Worm (Caenorhabditis elegans) whole organism, mixed stage, embryonic: Measurements from ENCODE around the gene sqv-1.

Experiments used
- M03D4.4 ChIP-seq: sonication (generic microtip); optimal IDR thresholded peaks from 2 replicates; lab custom pipeline; 2017; ENCODE audit warnings: mild to moderate bottlenecking, missing genetic modification characterization, missing compliant biosample characterization
- bed-3 ChIP-seq: fragments of 200-800 bp; sonication (Bioruptor generic); optimal IDR thresholded peaks from 3 replicates; lab custom pipeline; 2018; ENCODE audit warnings: mild to moderate bottlenecking, missing genetic modification characterization, moderate library complexity, missing compliant biosample characterization
- blmp-1 ChIP-seq: fragments of 150-350 bp; optimal IDR thresholded peaks from 2 replicates; lab custom pipeline; 2014; ENCODE audit warnings: missing biosample characterization, missing genetic modification characterization
- ceh-39 ChIP-seq: fragments of 150-350 bp; optimal IDR thresholded peaks from 2 replicates; lab custom pipeline; 2014; ENCODE audit warnings: missing biosample characterization, missing genetic modification characterization
- ceh-43 ChIP-seq: fragments of 200-800 bp; sonication (Bioruptor generic); optimal IDR thresholded peaks from 2 replicates; lab custom pipeline; 2018; ENCODE audit warnings: mild to moderate bottlenecking, missing genetic modification characterization, moderate library complexity, missing compliant biosample characterization
- ceh-83 ChIP-seq: fragments of 200-800 bp; sonication (Bioruptor generic); optimal IDR thresholded peaks from 2 replicates; lab custom pipeline; 2018; ENCODE audit warnings: mild to moderate bottlenecking, missing genetic modification characterization, missing compliant biosample characterization
- ces-1 ChIP-seq: fragments of 150-350 bp; optimal IDR thresholded peaks from 2 replicates; lab custom pipeline; 2014; ENCODE audit warnings: missing biosample characterization, missing genetic modification reagents, missing genetic modification characterization
- cnd-1 ChIP-seq: fragments of 200-800 bp; sonication (Bioruptor generic); optimal IDR thresholded peaks from 2 replicates; lab custom pipeline; 2018; ENCODE audit warnings: mild to moderate bottlenecking, missing genetic modification characterization, missing compliant biosample characterization
- drap-1 ChIP-seq: fragments of 200-800 bp; sonication (Bioruptor generic); optimal IDR thresholded peaks from 3 replicates; lab custom pipeline; 2018; ENCODE audit warnings: mild to moderate bottlenecking, missing genetic modification characterization, missing compliant biosample characterization
- elt-1 ChIP-seq: sonication (generic microtip); optimal IDR thresholded peaks from 2 replicates; lab custom pipeline; 2017; ENCODE audit warnings: missing genetic modification characterization, mild to moderate bottlenecking, missing compliant biosample characterization, antibody characterized with exemption, moderate library complexity, borderline replicate concordance; ENCODE audit not compliant: insufficient read depth
- elt-3 ChIP-seq: fragments of 150-350 bp; optimal IDR thresholded peaks from 2 replicates; lab custom pipeline; 2014; ENCODE audit warnings: missing biosample characterization, missing genetic modification characterization
- flh-1 ChIP-seq: fragments of 200-800 bp; sonication (Bioruptor generic); optimal IDR thresholded peaks from 2 replicates; lab custom pipeline; 2018; ENCODE audit warnings: mild to moderate bottlenecking, missing genetic modification characterization, moderate library complexity, missing compliant biosample characterization
- ham-2 ChIP-seq: fragments of 200-800 bp; sonication (Bioruptor generic); optimal IDR thresholded peaks from 2 replicates; lab custom pipeline; 2018; ENCODE audit warnings: mild to moderate bottlenecking, missing genetic modification characterization, missing compliant biosample characterization
- hlh-1 ChIP-seq: fragments of 150-350 bp; optimal IDR thresholded peaks from 2 replicates; lab custom pipeline; 2014; ENCODE audit warnings: missing biosample characterization, missing genetic modification reagents, missing genetic modification characterization
- lin-13 ChIP-seq: fragments of 150-350 bp; optimal IDR thresholded peaks from 2 replicates; lab custom pipeline; 2014; ENCODE audit warnings: missing biosample characterization, missing genetic modification characterization
- lin-32 ChIP-seq: fragments of 200-800 bp; sonication (Bioruptor generic); optimal IDR thresholded peaks from 2 replicates; lab custom pipeline; 2018; ENCODE audit warnings: mild to moderate bottlenecking, missing genetic modification characterization, missing compliant biosample characterization
- lsy-2 ChIP-seq: fragments of 150-350 bp; optimal IDR thresholded peaks from 2 replicates; lab custom pipeline; 2014; ENCODE audit warnings: missing biosample characterization, missing genetic modification characterization
- mab-5 ChIP-seq: fragments of 150-350 bp; optimal IDR thresholded peaks from 2 replicates; lab custom pipeline; 2014; ENCODE audit warnings: missing biosample characterization, missing genetic modification characterization
- mep-1 ChIP-seq: fragments of 150-350 bp; optimal IDR thresholded peaks from 2 replicates; lab custom pipeline; 2017; ENCODE audit warnings: missing biosample characterization, missing genetic modification reagents, missing genetic modification characterization, inconsistent platforms
- mls-2 ChIP-seq: sonication (generic microtip); optimal IDR thresholded peaks from 2 replicates; lab custom pipeline; 2016; ENCODE audit warnings: mild to moderate bottlenecking, missing genetic modification characterization, moderate library complexity, missing compliant biosample characterization
- nhr-12 ChIP-seq: fragments of 150-350 bp; optimal IDR thresholded peaks from 2 replicates; lab custom pipeline; 2014; ENCODE audit warnings: missing biosample characterization, missing genetic modification characterization
- nhr-2 ChIP-seq: fragments of 150-350 bp; optimal IDR thresholded peaks from 2 replicates; lab custom pipeline; 2014; ENCODE audit warnings: missing biosample characterization, missing genetic modification characterization
- nhr-237 ChIP-seq: fragments of 150-350 bp; optimal IDR thresholded peaks from 2 replicates; lab custom pipeline; 2014; ENCODE audit warnings: missing biosample characterization, missing genetic modification characterization
- nhr-28 ChIP-seq: fragments of 150-350 bp; optimal IDR thresholded peaks from 2 replicates; lab custom pipeline; 2014; ENCODE audit warnings: missing biosample characterization, missing genetic modification characterization
- nhr-76 ChIP-seq: sonication (generic microtip); optimal IDR thresholded peaks from 2 replicates; lab custom pipeline; 2017; ENCODE audit warnings: missing biosample characterization, missing genetic modification characterization
- pha-4 ChIP-seq: fragments of 150-350 bp; optimal IDR thresholded peaks from 2 replicates; lab custom pipeline; 2018; ENCODE audit warnings: missing biosample characterization, missing genetic modification reagents, missing genetic modification characterization
- sem-2 ChIP-seq: fragments of 200-800 bp; sonication (Bioruptor generic); optimal IDR thresholded peaks from 2 replicates; lab custom pipeline; 2018; ENCODE audit warnings: mild to moderate bottlenecking, missing genetic modification characterization, missing compliant biosample characterization
- snpc-4 ChIP-seq: fragments of 150-350 bp; optimal IDR thresholded peaks from 2 replicates; lab custom pipeline; 2014; ENCODE audit warnings: missing biosample characterization, missing genetic modification characterization
- sptf-1 ChIP-seq: sonication (generic microtip); optimal IDR thresholded peaks from 2 replicates; lab custom pipeline; 2017; ENCODE audit warnings: mild to moderate bottlenecking, missing genetic modification characterization, moderate library complexity, missing compliant biosample characterization
- tbx-8 ChIP-seq: fragments of 200-800 bp; sonication (Bioruptor generic); optimal IDR thresholded peaks from 2 replicates; lab custom pipeline; 2018; ENCODE audit warnings: mild to moderate bottlenecking, missing genetic modification characterization, moderate library complexity, missing compliant biosample characterization
- unc-120 ChIP-seq: sonication (generic microtip); optimal IDR thresholded peaks from 2 replicates; lab custom pipeline; 2017; ENCODE audit warnings: missing genetic modification characterization, missing compliant biosample characterization; ENCODE audit not compliant: poor library complexity, severe bottlenecking
- unc-39 ChIP-seq: fragments of 150-350 bp; optimal IDR thresholded peaks from 2 replicates; lab custom pipeline; 2014; ENCODE audit warnings: missing biosample characterization, missing genetic modification characterization
- unc-62 ChIP-seq: fragments of 150-350 bp; optimal IDR thresholded peaks from 2 replicates; lab custom pipeline; 2014; ENCODE audit warnings: missing biosample characterization, missing genetic modification reagents, missing genetic modification characterization
- zip-8 ChIP-seq: fragments of 150-350 bp; optimal IDR thresholded peaks from 2 replicates; lab custom pipeline; 2014; ENCODE audit warnings: missing biosample characterization, missing genetic modification characterization
- ztf-11 ChIP-seq: fragments of 150-350 bp; optimal IDR thresholded peaks from 2 replicates; lab custom pipeline; 2014; ENCODE audit warnings: missing biosample characterization, missing genetic modification characterization

Gene sqv-1

ce11 chrIV:8333988-8334863 is 26.7 kb upstream of the sqv-1 start, which contains the start of gene his-32:
his-32 (plus strand) TSS chrIV:8334305.
- TF ChIP-seq elt-1 (tag; lab: Kevin White, UChicago), result peak; percentile 20
- TF ChIP-seq unc-62, result peak; percentile 89
- TF ChIP-seq sem-2, result peak; percentile 78
- TF ChIP-seq blmp-1 (tag; lab: Kevin White, UChicago), result no peak
- peak; percentile 96 for TF ChIP-seq unc-39 (tag; lab: Kevin White, UChicago)
- TF ChIP-seq elt-3 (tag; lab: Kevin White, UChicago), result no peak
- no peak for TF ChIP-seq unc-120 (tag; lab: Kevin White, UChicago)
- no peak for TF ChIP-seq nhr-237 (tag; lab: Kevin White, UChicago)
- no peak for TF ChIP-seq nhr-28 (tag; lab: Kevin White, UChicago)
- peak; percentile 72 for TF ChIP-seq tbx-8 (GFP tag; lab: Kevin White, UChicago)
- TF ChIP-seq lsy-2, result peak; percentile 78
- no peak for TF ChIP-seq bed-3 (GFP tag; lab: Kevin White, UChicago)
- TF ChIP-seq nhr-2 (tag; lab: Kevin White, UChicago), result peak; percentile 76
- no peak for TF ChIP-seq nhr-76 (tag; lab: Kevin White, UChicago)
- TF ChIP-seq mls-2 (tag; lab: Kevin White, UChicago), result peak; percentile 61
- no peak for TF ChIP-seq ham-2 (GFP tag; lab: Kevin White, UChicago)
- TF ChIP-seq ztf-11 (tag; lab: Kevin White, UChicago), result peak; percentile 98
- TF ChIP-seq mab-5 (tag; lab: Kevin White, UChicago), result no peak
- peak; percentile 75 for TF ChIP-seq M03D4.4
- peak; percentile 99 for TF ChIP-seq ceh-39 (tag; lab: Kevin White, UChicago)
- TF ChIP-seq hlh-1, result peak; percentile 64
- TF ChIP-seq nhr-12 (tag; lab: Kevin White, UChicago), result peak; percentile 87
- TF ChIP-seq ceh-43 (GFP tag; lab: Kevin White, UChicago), result peak; percentile 45
- peak; percentile 92 for TF ChIP-seq mep-1 (tag; lab: Kevin White, UChicago)
- peak; percentile 39 for TF ChIP-seq ces-1 (GFP tag; lab: Kevin White, UChicago)
- TF ChIP-seq lin-32, result peak; percentile 65
- peak; percentile 95 for TF ChIP-seq cnd-1 (tag; lab: Kevin White, UChicago)
- no peak for TF ChIP-seq zip-8 (tag; lab: Kevin White, UChicago)
- TF ChIP-seq pha-4 (tag; lab: Kevin White, UChicago), result peak; percentile 92
- peak; percentile 76 for TF ChIP-seq ceh-83 (GFP tag; lab: Kevin White, UChicago)
- peak; percentile 63 for TF ChIP-seq drap-1 (GFP tag; lab: Kevin White, UChicago)
- TF ChIP-seq lin-13 (tag; lab: Kevin White, UChicago), result peak; percentile 98
- no peak for TF ChIP-seq snpc-4 (tag; lab: Kevin White, UChicago)
- peak; percentile 70 for TF ChIP-seq sptf-1 (tag; lab: Kevin White, UChicago)
- no peak for TF ChIP-seq flh-1 (GFP tag; lab: Kevin White, UChicago)

DNA sequence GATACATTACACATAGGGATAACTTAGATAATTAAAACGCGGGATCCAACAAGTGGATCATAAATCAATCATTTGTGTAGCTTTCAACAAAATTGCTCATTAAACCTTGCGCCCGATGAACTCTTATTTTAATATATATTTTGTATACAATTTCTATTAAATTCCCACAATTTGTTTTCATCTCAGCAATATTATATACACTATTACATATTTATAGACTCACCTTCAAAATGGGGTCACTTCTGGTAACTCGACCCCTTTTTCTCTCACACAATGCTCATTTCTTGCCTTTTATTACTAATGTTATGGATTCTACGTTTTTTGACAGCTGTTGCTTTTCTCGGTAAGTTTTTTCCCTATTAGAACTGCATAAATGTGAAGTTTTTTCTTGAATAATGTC is 21.3 kb upstream of the sqv-1 start, which contains the start of gene lgc-6:
Gene lgc-6, plus strand, starts transcription at position 301 of the 400 bp plus-strand sequence.
- TF ChIP-seq ceh-83 (GFP tag; lab: Kevin White, UChicago) (no peak), flh-1 (GFP tag; lab: Kevin White, UChicago) (no peak), nhr-28 (tag; lab: Kevin White, UChicago) (no peak), unc-39 (tag; lab: Kevin White, UChicago) (no peak), drap-1 (GFP tag; lab: Kevin White, UChicago) (no peak), sem-2 (no peak), nhr-237 (tag; lab: Kevin White, UChicago) (no peak), cnd-1 (tag; lab: Kevin White, UChicago) (no peak)
- TF ChIP-seq, all 35 proteins: peak for 0

DNA sequence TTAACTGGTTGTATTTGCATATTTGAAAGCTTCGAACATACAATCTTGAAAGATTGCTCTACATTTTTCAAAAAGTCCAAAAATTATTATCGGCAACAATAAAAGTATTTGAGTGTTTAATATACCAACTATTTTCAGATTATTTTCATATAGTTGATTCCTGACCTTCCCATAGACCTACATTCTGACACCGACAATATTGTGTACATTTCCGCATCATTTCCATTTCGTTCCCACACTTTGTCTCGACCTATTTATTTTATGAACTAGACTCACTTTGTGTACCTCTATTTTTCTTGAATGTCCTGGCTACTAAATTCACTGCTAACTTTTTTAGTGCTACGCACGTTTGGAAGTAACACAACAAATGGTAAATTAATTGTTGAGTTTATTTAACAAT is 18.5 kb upstream of the sqv-1 start, which contains the start of gene lgc-5:
Gene lgc-5, plus strand, starts transcription at position 301 of the 400 bp plus-strand sequence.
- no peak for TF ChIP-seq cnd-1 (tag; lab: Kevin White, UChicago)
- TF ChIP-seq unc-62, result no peak
- no peak for TF ChIP-seq nhr-237 (tag; lab: Kevin White, UChicago)
